Worm (Caenorhabditis elegans): ENCODE data around the gene fip-1.

ce11 chrIII:8664897-8665388 is 25.4 kb downstream of the fip-1 start, which contains the start of gene F22B7.1:
- TF ChIP-seq F57C9.4 (tag; optimal IDR thresholded peaks at IDR 0.05) (no peak), dpl-1 (GFP tag; optimal IDR thresholded peaks at IDR 0.05) (no peak), nhr-27 (tag; optimal IDR thresholded peaks at IDR 0.05) (no peak), cebp-2 (GFP tag; IDR thresholded peaks at IDR 0.05) (no peak), nhr-179 (tag; optimal IDR thresholded peaks at IDR 0.05) (no peak), unc-62 (GFP tag; optimal IDR thresholded peaks at IDR 0.05) (no peak), cebp-1 (GFP tag; IDR thresholded peaks at IDR 0.05) (no peak), cebp-1 (tag; optimal IDR thresholded peaks at IDR 0.05) (no peak), lin-40 (tag; optimal IDR thresholded peaks at IDR 0.05) (no peak), egl-18 (GFP tag; IDR thresholded peaks at IDR 0.05) (no peak), nfya-2 (GFP tag; IDR thresholded peaks at IDR 0.05) (no peak), B0336.3 (GFP tag; IDR thresholded peaks at IDR 0.05) (no peak), mel-28 (tag; optimal IDR thresholded peaks at IDR 0.05; ENCODE audit: borderline replicate concordance) (no peak)

Data from whole organism, young adult.